Worm (Caenorhabditis elegans): ENCODE data around the gene laat-1.

The laat-1 gene

ce11 chrII:186504-186903, 51.1 kb downstream of the laat-1 start, which contains the start of gene T01D1.8:
Gene T01D1.8, plus strand, starts transcription at chrII:186739.
- TF ChIP-seq cnd-1 (tag; optimal IDR thresholded peaks at IDR 0.05) (no peak), nhr-76 (tag; optimal IDR thresholded peaks at IDR 0.05) (no peak), M03D4.4 (tag; optimal IDR thresholded peaks at IDR 0.05) (no peak), tbx-8 (GFP tag; optimal IDR thresholded peaks at IDR 0.05) (no peak), ztf-11 (tag; optimal IDR thresholded peaks at IDR 0.05) (no peak), nhr-12 (tag; optimal IDR thresholded peaks at IDR 0.05) (no peak), ham-2 (GFP tag; optimal IDR thresholded peaks at IDR 0.05) (no peak), ceh-43 (GFP tag; optimal IDR thresholded peaks at IDR 0.05) (no peak), nhr-237 (tag; optimal IDR thresholded peaks at IDR 0.05) (no peak), nhr-28 (tag; optimal IDR thresholded peaks at IDR 0.05) (no peak), zip-8 (tag; optimal IDR thresholded peaks at IDR 0.05) (no peak), sem-2 (GFP tag; optimal IDR thresholded peaks at IDR 0.05) (no peak), hlh-1 (tag; optimal IDR thresholded peaks at IDR 0.05) (no peak), drap-1 (GFP tag; optimal IDR thresholded peaks at IDR 0.05) (no peak)
